Fruit fly (Drosophila melanogaster): Measurements from ENCODE around the gene lmgA.

The lmgA gene

dm6 chr2L:8514748-8515147 is 13.7 kb downstream of the lmgA start, which contains the start of the genes CG13097 and PIG-U (continued):
- TF ChIP-seq tap (tag; optimal IDR thresholded peaks at IDR 0.05) = peak; percentile 68
- TF ChIP-seq Trl (optimal IDR thresholded peaks at IDR 0.05) = no peak
- peak; percentile 63 for TF ChIP-seq Trl (GFP tag; optimal IDR thresholded peaks at IDR 0.05)
- peak; percentile 88 for TF ChIP-seq sug (tag; optimal IDR thresholded peaks at IDR 0.05)
- TF ChIP-seq Max (GFP tag; optimal IDR thresholded peaks at IDR 0.05) = peak; percentile 90
- TF ChIP-seq MBD-R2 (GFP tag; IDR thresholded peaks at IDR 0.05) = peak; percentile 91; the same call in 1 of the 2 replicates
- no peak for TF ChIP-seq h (optimal IDR thresholded peaks at IDR 0.05)
- TF ChIP-seq CG11247 (GFP tag; IDR thresholded peaks at IDR 0.05) = peak; percentile 77
- peak; percentile 57 for TF ChIP-seq Oli (tag; optimal IDR thresholded peaks at IDR 0.05)
- peak; percentile 70; the same call in 2 of the 3 replicates for TF ChIP-seq ase (GFP tag; IDR thresholded peaks at IDR 0.05)
- TF ChIP-seq ato (GFP tag; IDR thresholded peaks at IDR 0.05; ENCODE audit: partially characterized antibody) = no peak
- peak in 1 of 2 experiments; percentile 79 for TF ChIP-seq bsh (GFP tag; optimal IDR thresholded peaks at IDR 0.05)
- TF ChIP-seq Rx (GFP tag; IDR thresholded peaks at IDR 0.05) = peak; percentile 59; the same call in 1 of the 2 replicates
- peak; percentile 6 for TF ChIP-seq p53 (GFP tag; optimal IDR thresholded peaks at IDR 0.05)
- TF ChIP-seq CkIIα-i1 (GFP tag; IDR thresholded peaks at IDR 0.05) = no peak
- TF ChIP-seq CG13424 (tag; optimal IDR thresholded peaks at IDR 0.05) = peak; percentile 86
- peak; percentile 77 for TF ChIP-seq CG3281 (GFP tag; optimal IDR thresholded peaks at IDR 0.05)
- no peak for TF ChIP-seq prd (optimal IDR thresholded peaks at IDR 0.05)
- TF ChIP-seq prd (GFP tag; IDR thresholded peaks at IDR 0.05) = peak; percentile 90
- TF ChIP-seq unpg (GFP tag; optimal IDR thresholded peaks at IDR 0.05) = no peak
- peak; percentile 29 for TF ChIP-seq CG10274 (GFP tag; optimal IDR thresholded peaks at IDR 0.05)
- peak; percentile 98 for TF ChIP-seq CG13287 (GFP tag; IDR thresholded peaks at IDR 0.05; ENCODE audit: partially characterized antibody)
- TF ChIP-seq CG3847 (GFP tag; IDR thresholded peaks at IDR 0.05) = peak; percentile 83
- TF ChIP-seq pita (GFP tag; optimal IDR thresholded peaks at IDR 0.05) = no peak
- TF ChIP-seq Meics (GFP tag; optimal IDR thresholded peaks at IDR 0.05) = peak; percentile 71
- TF ChIP-seq CG34422 (GFP tag; IDR thresholded peaks at IDR 0.05) = peak; percentile 75
- peak; percentile 79 for TF ChIP-seq Dref (GFP tag; IDR thresholded peaks at IDR 0.05)
- TF ChIP-seq sr (GFP tag; IDR thresholded peaks at IDR 0.05) = no peak
- peak; percentile 74 for TF ChIP-seq Six4 (GFP tag; optimal IDR thresholded peaks at IDR 0.05)
- TF ChIP-seq Xrp1 (GFP tag; IDR thresholded peaks at IDR 0.05) = peak; percentile 81
- TF ChIP-seq hkb (optimal IDR thresholded peaks at IDR 0.05) = no peak
- TF ChIP-seq hkb (GFP tag; IDR thresholded peaks at IDR 0.05) = peak; percentile 75
- TF ChIP-seq Spps (tag; optimal IDR thresholded peaks at IDR 0.05) = peak; percentile 57
- TF ChIP-seq CG32772 (GFP tag; IDR thresholded peaks at IDR 0.05) = peak; percentile 78
- peak; percentile 50 for TF ChIP-seq CG7928 (GFP tag; optimal IDR thresholded peaks at IDR 0.05)
- TF ChIP-seq Fer3 (tag; optimal IDR thresholded peaks at IDR 0.05) = peak; percentile 77
- TF ChIP-seq CG17186 (GFP tag; optimal IDR thresholded peaks at IDR 0.05) = peak; percentile 26
- TF ChIP-seq CG2875 (GFP tag; optimal IDR thresholded peaks at IDR 0.05) = no peak
- TF ChIP-seq CG33213 (GFP tag; optimal IDR thresholded peaks at IDR 0.05) = peak; percentile 78
- peak; percentile 22 to 88 for TF ChIP-seq crp (GFP tag; optimal IDR thresholded peaks at IDR 0.05)
- peak; percentile 75 for TF ChIP-seq CG7839 (tag; optimal IDR thresholded peaks at IDR 0.05)
- TF ChIP-seq CG14014 (GFP tag; IDR thresholded peaks at IDR 0.05) = peak; percentile 73
- peak; percentile 58 for TF ChIP-seq twi (tag; optimal IDR thresholded peaks at IDR 0.05)
- no peak for TF ChIP-seq CG11504 (tag; optimal IDR thresholded peaks at IDR 0.05)
- TF ChIP-seq jumu (GFP tag; optimal IDR thresholded peaks at IDR 0.05) = peak; percentile 22
- peak; percentile 35 for TF ChIP-seq CG9876 (GFP tag; optimal IDR thresholded peaks at IDR 0.05)
- TF ChIP-seq bowl (GFP tag; IDR thresholded peaks at IDR 0.05) = peak; percentile 55; the same call in 1 of the 2 replicates
- TF ChIP-seq gfzf (GFP tag; optimal IDR thresholded peaks at IDR 0.05) = no peak
- TF ChIP-seq CG13296 (GFP tag; optimal IDR thresholded peaks at IDR 0.05) = peak; percentile 80
- peak; percentile 88 for TF ChIP-seq tin (GFP tag; optimal IDR thresholded peaks at IDR 0.05)
- peak; percentile 70 for TF ChIP-seq cwo (GFP tag; optimal IDR thresholded peaks at IDR 0.05)
